Worm (Caenorhabditis elegans) whole organism, late embryonic: ENCODE data around the gene F44G4.5.

Experiments
- C38D4.7 ChIP-seq: fragments of 200-800 bp; sonication (Bioruptor generic); optimal IDR thresholded peaks from 2 replicates; lab custom pipeline; 2018; ENCODE audit warnings: mild to moderate bottlenecking, missing genetic modification characterization, moderate library complexity, missing compliant biosample characterization
- ahr-1 ChIP-seq: sonication (generic microtip); optimal IDR thresholded peaks from 2 replicates; lab custom pipeline; 2016; ENCODE audit warnings: missing genetic modification characterization, missing compliant biosample characterization
- ama-1 ChIP-seq: fragments of 150-350 bp; optimal IDR thresholded peaks from 2 replicates; lab custom pipeline; 2014
- ceh-14 ChIP-seq: sonication (generic microtip); optimal IDR thresholded peaks from 2 replicates; lab custom pipeline; 2016; ENCODE audit warnings: missing genotype, missing genetic modification characterization, missing compliant biosample characterization
- ceh-18 ChIP-seq: sonication (generic microtip); optimal IDR thresholded peaks from 2 replicates; lab custom pipeline; 2016; ENCODE audit warnings: missing genetic modification characterization, missing compliant biosample characterization
- ceh-19 ChIP-seq: fragments of 200-800 bp; sonication (Bioruptor generic); optimal IDR thresholded peaks from 2 replicates; lab custom pipeline; 2018; ENCODE audit warnings: mild to moderate bottlenecking, missing genetic modification characterization, missing compliant biosample characterization
- ceh-24 ChIP-seq: sonication (generic microtip); optimal IDR thresholded peaks from 2 replicates; lab custom pipeline; 2016; ENCODE audit warnings: mild to moderate bottlenecking, missing genetic modification characterization, missing compliant biosample characterization
- ceh-48 ChIP-seq: sonication (generic microtip); optimal IDR thresholded peaks from 2 replicates; lab custom pipeline; 2016; ENCODE audit warnings: missing genetic modification characterization, inconsistent platforms, missing compliant biosample characterization
- ceh-6 ChIP-seq: fragments of 200-800 bp; sonication (Bioruptor generic); optimal IDR thresholded peaks from 2 replicates; lab custom pipeline; 2018; ENCODE audit warnings: mild to moderate bottlenecking, missing genetic modification characterization, missing compliant biosample characterization
- ceh-9 ChIP-seq: sonication (generic microtip); optimal IDR thresholded peaks from 2 replicates; lab custom pipeline; 2016; ENCODE audit warnings: mild to moderate bottlenecking, missing genetic modification characterization, inconsistent platforms, missing compliant biosample characterization
- dve-1 ChIP-seq: sonication (generic microtip); optimal IDR thresholded peaks from 2 replicates; lab custom pipeline; 2017; ENCODE audit warnings: antibody characterized with exemption, mild to moderate bottlenecking, missing genetic modification characterization, missing compliant biosample characterization
- elt-2 ChIP-seq: sonication (generic microtip); optimal IDR thresholded peaks from 2 replicates; lab custom pipeline; 2016; ENCODE audit warnings: missing genetic modification reagents, missing genetic modification characterization, missing compliant biosample characterization
- elt-4 ChIP-seq: sonication (generic microtip); optimal IDR thresholded peaks from 2 replicates; lab custom pipeline; 2016; ENCODE audit warnings: missing genetic modification characterization, missing compliant biosample characterization
- fax-1 ChIP-seq: sonication (generic microtip); optimal IDR thresholded peaks from 2 replicates; lab custom pipeline; 2016; ENCODE audit warnings: missing genotype, missing genetic modification characterization, missing compliant biosample characterization
- fkh-10 ChIP-seq: fragments of 150-350 bp; optimal IDR thresholded peaks from 2 replicates; lab custom pipeline; 2014; ENCODE audit warnings: missing biosample characterization, missing genetic modification reagents, missing genetic modification characterization
- gmeb-2 ChIP-seq: sonication (generic microtip); optimal IDR thresholded peaks from 2 replicates; lab custom pipeline; 2016; ENCODE audit warnings: missing genetic modification characterization, inconsistent platforms, missing compliant biosample characterization
- hlh-13 ChIP-seq: fragments of 200-800 bp; sonication (Bioruptor generic); optimal IDR thresholded peaks from 2 replicates; lab custom pipeline; 2018; ENCODE audit warnings: mild to moderate bottlenecking, missing genetic modification characterization, missing compliant biosample characterization
- hlh-30 ChIP-seq: sonication (generic microtip); optimal IDR thresholded peaks from 2 replicates; lab custom pipeline; 2017; ENCODE audit warnings: antibody characterized with exemption, missing genetic modification characterization, missing compliant biosample characterization; ENCODE audit not compliant: insufficient read depth
- hlh-6 ChIP-seq: sonication (generic microtip); optimal IDR thresholded peaks from 2 replicates; lab custom pipeline; 2016; ENCODE audit warnings: missing genotype, missing genetic modification characterization, missing compliant biosample characterization
- lim-6 ChIP-seq: sonication (generic microtip); optimal IDR thresholded peaks from 2 replicates; lab custom pipeline; 2016; ENCODE audit warnings: missing genetic modification characterization, missing compliant biosample characterization
- madf-2 ChIP-seq: sonication (generic microtip); optimal IDR thresholded peaks from 2 replicates; lab custom pipeline; 2017; ENCODE audit warnings: missing genetic modification characterization, missing compliant biosample characterization
- nfya-1 ChIP-seq: sonication (generic microtip); optimal IDR thresholded peaks from 2 replicates; lab custom pipeline; 2017; ENCODE audit warnings: missing genetic modification characterization, mild to moderate bottlenecking, missing compliant biosample characterization, antibody characterized with exemption, moderate library complexity
- npax-4 ChIP-seq: sonication (generic microtip); optimal IDR thresholded peaks from 2 replicates; lab custom pipeline; 2016; ENCODE audit warnings: missing genetic modification characterization, missing compliant biosample characterization
- odd-2 ChIP-seq: sonication (generic microtip); optimal IDR thresholded peaks from 2 replicates; lab custom pipeline; 2017; ENCODE audit warnings: antibody characterized with exemption, mild to moderate bottlenecking, missing genetic modification characterization, missing compliant biosample characterization
- pax-1 ChIP-seq: fragments of 150-350 bp; optimal IDR thresholded peaks from 2 replicates; lab custom pipeline; 2014; ENCODE audit warnings: missing biosample characterization, missing genetic modification characterization
- pros-1 ChIP-seq: fragments of 150-350 bp; optimal IDR thresholded peaks from 2 replicates; lab custom pipeline; 2014; ENCODE audit warnings: missing biosample characterization, missing genetic modification reagents, missing genetic modification characterization
- ref-2 ChIP-seq: sonication (generic microtip); optimal IDR thresholded peaks from 2 replicates; lab custom pipeline; 2016; ENCODE audit warnings: missing genetic modification characterization, missing compliant biosample characterization
- rnt-1 ChIP-seq: sonication (generic microtip); optimal IDR thresholded peaks from 2 replicates; lab custom pipeline; 2016; ENCODE audit warnings: missing genetic modification characterization, missing compliant biosample characterization
- sox-4 ChIP-seq: sonication (generic microtip); optimal IDR thresholded peaks from 2 replicates; lab custom pipeline; 2017; ENCODE audit warnings: mild to moderate bottlenecking, missing genetic modification characterization, inconsistent platforms, missing compliant biosample characterization
- syd-9 ChIP-seq: sonication (generic microtip); optimal IDR thresholded peaks from 2 replicates; lab custom pipeline; 2016; ENCODE audit warnings: mild to moderate bottlenecking, missing genetic modification characterization, moderate library complexity, missing compliant biosample characterization
- tbx-2 ChIP-seq: sonication (generic microtip); optimal IDR thresholded peaks from 2 replicates; lab custom pipeline; 2016; ENCODE audit warnings: missing genetic modification characterization, missing compliant biosample characterization
- ttx-3 ChIP-seq: sonication (generic microtip); optimal IDR thresholded peaks from 2 replicates; lab custom pipeline; 2016; ENCODE audit warnings: missing genetic modification reagents, missing genetic modification characterization, missing compliant biosample characterization
- unc-3 ChIP-seq, 2 experiments: fragments of 200-800 bp in 1 of 2; sonication (Bioruptor generic) in 1 of 2; sonication (generic microtip) in 1 of 2; conservative IDR thresholded peaks in 1 of 2; optimal IDR thresholded peaks in 1 of 2; 2 replicates each; pipeline versions ENCODE4 v1.3.6 to Lab custom; 2016 to 2022; ENCODE audit warnings: missing compliant biosample characterization in 2 of 2, missing genetic modification characterization in 2 of 2, missing genetic modification reagents in 1 of 2
- unc-42 ChIP-seq: sonication (generic microtip); optimal IDR thresholded peaks from 2 replicates; lab custom pipeline; 2016; ENCODE audit warnings: missing genotype, missing genetic modification characterization, missing compliant biosample characterization
- unc-55 ChIP-seq: sonication (generic microtip); optimal IDR thresholded peaks from 2 replicates; lab custom pipeline; 2017; ENCODE audit warnings: missing biosample characterization, missing genetic modification reagents, missing genetic modification characterization
- zip-5 ChIP-seq: sonication (generic microtip); optimal IDR thresholded peaks from 2 replicates; lab custom pipeline; 2016; ENCODE audit warnings: missing genetic modification characterization, missing compliant biosample characterization
- ztf-16 ChIP-seq: sonication (generic microtip); optimal IDR thresholded peaks from 2 replicates; lab custom pipeline; 2017; ENCODE audit warnings: missing genetic modification characterization, missing compliant biosample characterization

F44G4.5 gene

ce11 chrII:9009976-9010702 lies 9.9 kb upstream of the F44G4.5 start:
- TF ChIP-seq dve-1 = peak; percentile 15
- TF ChIP-seq elt-2 (tag; lab: Kevin White, UChicago) = peak; percentile 98
- no peak for TF ChIP-seq ref-2 (tag; lab: Kevin White, UChicago)
- TF ChIP-seq, all 69 proteins: peak for 2

- no peak for TF ChIP-seq hlh-30 (tag; lab: Kevin White, UChicago)
- no peak for TF ChIP-seq lim-6 (tag; lab: Kevin White, UChicago)
- TF ChIP-seq ceh-6 = no peak
- TF ChIP-seq ahr-1 (tag; lab: Kevin White, UChicago) = no peak
- no peak for TF ChIP-seq ceh-48 (tag; lab: Kevin White, UChicago)
- no peak for TF ChIP-seq ceh-19
- no peak for TF ChIP-seq ama-1
- no peak for TF ChIP-seq pax-1 (tag; lab: Kevin White, UChicago)
- no peak for TF ChIP-seq unc-3 (GFP tag; conservative IDR thresholded peaks at IDR 0.05; lab: Robert Waterston, UW)
- no peak for TF ChIP-seq unc-3 (tag; optimal IDR thresholded peaks at IDR 0.05; lab: Kevin White, UChicago)
- no peak for TF ChIP-seq nfya-1 (tag; lab: Kevin White, UChicago)
- TF ChIP-seq hlh-6 (tag; lab: Kevin White, UChicago) = no peak
- TF ChIP-seq fkh-10 (GFP tag; lab: Kevin White, UChicago) = no peak
- TF ChIP-seq ztf-16 = no peak
- TF ChIP-seq C38D4.7 (GFP tag; lab: Kevin White, UChicago) = no peak
- TF ChIP-seq syd-9 (tag; lab: Kevin White, UChicago) = no peak
Observed at ce11 chrII:9007741-9008140, 7.5 kb upstream of the F44G4.5 start.

- no peak for TF ChIP-seq gmeb-2
- TF ChIP-seq fkh-10 (GFP tag; lab: Kevin White, UChicago) = no peak
- no peak for TF ChIP-seq elt-4 (tag; lab: Kevin White, UChicago)
- no peak for TF ChIP-seq ceh-24
- no peak for TF ChIP-seq ceh-14
- no peak for TF ChIP-seq ceh-18
- TF ChIP-seq madf-2 (tag; lab: Kevin White, UChicago) = no peak
- TF ChIP-seq ztf-16 = no peak
- TF ChIP-seq odd-2 = no peak
- no peak for TF ChIP-seq zip-5 (tag; lab: Kevin White, UChicago)
- TF ChIP-seq sox-4 (tag; lab: Kevin White, UChicago) = no peak
- TF ChIP-seq hlh-13 = no peak
Observed at ce11 chrII:9005067-9005466, 4.8 kb upstream of the F44G4.5 start, which contains the start of gene F44G4.7. TSS of gene F44G4.7 (minus strand) at chrII:9005167.

- TF ChIP-seq pros-1 (no peak), npax-4 (no peak), ahr-1 (tag; lab: Kevin White, UChicago) (no peak), unc-55 (GFP tag; lab: Kevin White, UChicago) (no peak), sox-4 (tag; lab: Kevin White, UChicago) (no peak)
Observed at ce11 chrII:9001743-9002222, 1.6 kb upstream of the F44G4.5 start, which contains the start of gene F44G4.6. TSS of gene F44G4.6 (minus strand) at chrII:9001793.

ce11 chrII:8997479-8997878 lies 2.8 kb downstream of the F44G4.5 start, which contains the start of the genes F44G4.3 and tdp-1:
TSS of gene F44G4.3 (minus strand) at chrII:8997662.
TSS of gene tdp-1 (plus strand) at chrII:8997825.
- TF ChIP-seq unc-42 (tag; lab: Kevin White, UChicago) (peak; percentile 91), ceh-9 (tag; lab: Kevin White, UChicago) (no peak), rnt-1 (tag; lab: Kevin White, UChicago) (no peak), ttx-3 (tag; lab: Kevin White, UChicago) (no peak), dve-1 (no peak), syd-9 (tag; lab: Kevin White, UChicago) (no peak), ceh-48 (tag; lab: Kevin White, UChicago) (peak; percentile 21), nfya-1 (tag; lab: Kevin White, UChicago) (peak; percentile 30), ceh-14 (peak; percentile 52), ceh-19 (no peak), tbx-2 (tag; lab: Kevin White, UChicago) (no peak), unc-3 (GFP tag; conservative IDR thresholded peaks at IDR 0.05; lab: Robert Waterston, UW) (no peak), unc-3 (tag; optimal IDR thresholded peaks at IDR 0.05; lab: Kevin White, UChicago) (no peak), fax-1 (tag; lab: Kevin White, UChicago) (no peak)
